In the genomic region with DNA sequence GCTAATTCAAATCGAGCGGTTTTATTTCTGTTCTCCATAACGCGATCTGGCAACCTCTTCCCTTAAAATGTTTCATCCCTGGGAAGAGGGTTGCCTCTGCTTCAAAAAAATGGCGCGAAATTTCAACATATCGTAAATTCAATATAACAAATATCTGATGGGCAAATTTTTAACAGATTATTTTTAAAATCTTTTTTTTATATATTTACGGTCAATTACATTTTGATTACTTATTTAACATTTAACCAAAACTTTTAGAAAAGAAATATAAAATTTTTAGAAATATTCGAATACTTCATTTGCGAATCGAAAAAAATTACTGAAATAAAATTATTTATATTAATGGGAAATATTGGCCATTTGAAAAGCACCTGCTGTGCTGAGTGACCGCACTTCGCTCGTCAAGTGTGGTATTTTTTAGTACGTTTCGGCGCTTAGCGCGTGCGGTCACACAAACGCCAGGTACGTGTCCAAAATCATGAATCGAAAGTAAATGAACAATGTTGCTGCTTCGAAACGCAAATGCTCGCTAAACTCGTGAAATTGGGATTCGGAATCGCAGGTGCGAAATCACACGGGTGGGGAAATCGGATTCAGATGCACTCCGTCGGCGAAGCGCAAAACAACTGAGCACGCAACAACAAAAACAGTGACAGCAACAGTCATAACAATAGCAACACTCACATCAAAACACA, we compare ENCODE assay signal across 5 fruit fly cellular contexts.
TF ChIP-seq lines count a peak whose summit lies in the region.

Ero1L (plus strand) TSS at position 448 of the 695 bp plus-strand sequence.

- peak; percentile 14 for TF ChIP-seq CTCF in whole organism, embryonic (GFP tag; optimal IDR thresholded peaks at IDR 0.05; lab: Kevin White, UChicago)

TF ChIP-seq in whole organism, adult, 20 proteins besides CTCF, POLR2A, EP300 and RAD21 (continues in another document):
- no peak for TF ChIP-seq CG1620 (GFP tag; optimal IDR thresholded peaks at IDR 0.05; lab: Kevin White, UChicago)
- TF ChIP-seq CG7045 (GFP tag; optimal IDR thresholded peaks at IDR 0.05; lab: Kevin White, UChicago), result peak; percentile 41
- peak; percentile 11 for TF ChIP-seq CG7101 (tag; optimal IDR thresholded peaks at IDR 0.05; lab: Kevin White, UChicago)
- no peak for TF ChIP-seq Clk (GFP tag; optimal IDR thresholded peaks at IDR 0.05; lab: Kevin White, UChicago)
- TF ChIP-seq CG5204 (GFP tag; optimal IDR thresholded peaks at IDR 0.05; lab: Kevin White, UChicago), result peak; percentile 17
- peak; percentile 99 for TF ChIP-seq CG14711 (tag; optimal IDR thresholded peaks at IDR 0.05; lab: Kevin White, UChicago)
- TF ChIP-seq cic (GFP tag; optimal IDR thresholded peaks at IDR 0.05; lab: Kevin White, UChicago), result peak; percentile 38
- no peak for TF ChIP-seq cnc (optimal IDR thresholded peaks at IDR 0.05; lab: Kevin White, UChicago)
- TF ChIP-seq Mnt (GFP tag; optimal IDR thresholded peaks at IDR 0.05; lab: Kevin White, UChicago), result peak; percentile 60
- peak; percentile 19 for TF ChIP-seq CG33017 (tag; optimal IDR thresholded peaks at IDR 0.05; lab: Kevin White, UChicago)
- no peak for TF ChIP-seq tj (GFP tag; optimal IDR thresholded peaks at IDR 0.05; lab: Kevin White, UChicago)
- TF ChIP-seq toe (GFP tag; optimal IDR thresholded peaks at IDR 0.05; lab: Kevin White, UChicago), result peak; percentile 48
- TF ChIP-seq pad (GFP tag; optimal IDR thresholded peaks at IDR 0.05; lab: Kevin White, UChicago), result peak; percentile 8
- no peak for TF ChIP-seq Crg-1 (GFP tag; optimal IDR thresholded peaks at IDR 0.05; lab: Kevin White, UChicago)
- TF ChIP-seq bab1 (GFP tag; optimal IDR thresholded peaks at IDR 0.05; lab: Kevin White, UChicago), result peak; percentile 52
- peak; percentile 93 for TF ChIP-seq kay (GFP tag; lab: Kevin White, UChicago; ENCODE audit: borderline replicate concordance)

TF ChIP-seq in whole organism, embryonic, 481 proteins besides CTCF, POLR2A, EP300 and RAD21 (continues in another document):
- TF ChIP-seq CG15514 (GFP tag; optimal IDR thresholded peaks at IDR 0.05; lab: Kevin White, UChicago) (peak; percentile 45), CG12236 (GFP tag; optimal IDR thresholded peaks at IDR 0.05; lab: Kevin White, UChicago) (no peak), D (optimal IDR thresholded peaks at IDR 0.05; lab: Kevin White, UChicago) (no peak), D (GFP tag; optimal IDR thresholded peaks at IDR 0.05; lab: Kevin White, UChicago) (no peak), zen (tag; optimal IDR thresholded peaks at IDR 0.05; lab: Kevin White, UChicago) (peak; percentile 32), CG6254 (GFP tag; optimal IDR thresholded peaks at IDR 0.05; lab: Kevin White, UChicago) (peak; percentile 46), CG1602 (GFP tag; optimal IDR thresholded peaks at IDR 0.05; lab: Kevin White, UChicago) (peak; percentile 25), Ets65A (GFP tag; lab: Kevin White, UChicago) (peak; percentile 30), vvl (GFP tag; IDR thresholded peaks at IDR 0.05; lab: Robert Waterston, UW) (peak; percentile 44), BEAF-32 (GFP tag; optimal IDR thresholded peaks at IDR 0.05; lab: Kevin White, UChicago) (peak; percentile 40), unpg (GFP tag; optimal IDR thresholded peaks at IDR 0.05; lab: Kevin White, UChicago) (peak; percentile 7), mirr (GFP tag; optimal IDR thresholded peaks at IDR 0.05; lab: Kevin White, UChicago) (no peak), CG11695 (GFP tag; IDR thresholded peaks at IDR 0.05; lab: Robert Waterston, UW) (peak; percentile 51; the same call in 1 of the 3 replicates), Sox100B (GFP tag; optimal IDR thresholded peaks at IDR 0.05; lab: Kevin White, UChicago) (peak; percentile 47), CG3163 (GFP tag; optimal IDR thresholded peaks at IDR 0.05; lab: Kevin White, UChicago) (peak; percentile 24), Hr78 (GFP tag; optimal IDR thresholded peaks at IDR 0.05; lab: Kevin White, UChicago) (no peak), CG7271 (tag; optimal IDR thresholded peaks at IDR 0.05; lab: Kevin White, UChicago) (peak; percentile 33)

TF ChIP-seq in whole organism, prepupa, 60 proteins besides CTCF, POLR2A, EP300 and RAD21 (continues in another document):
- TF ChIP-seq CG11294 (GFP tag; IDR thresholded peaks at IDR 0.05; lab: Robert Waterston, UW) (no peak), esn (GFP tag; optimal IDR thresholded peaks at IDR 0.05; lab: Kevin White, UChicago) (peak; percentile 37), CG6854 (GFP tag; optimal IDR thresholded peaks at IDR 0.05; lab: Kevin White, UChicago) (peak; percentile 51), CG6163 (GFP tag; IDR thresholded peaks at IDR 0.05; lab: Robert Waterston, UW) (0 out of 3 replicates have a peak, but pooled peaks have one; percentile 14), Ets96B (tag; optimal IDR thresholded peaks at IDR 0.05; lab: Kevin White, UChicago) (peak; percentile 38), fkh (GFP tag; optimal IDR thresholded peaks at IDR 0.05; lab: Kevin White, UChicago) (no peak), CG3032 (tag; optimal IDR thresholded peaks at IDR 0.05; lab: Kevin White, UChicago) (peak; percentile 47), Met (GFP tag; optimal IDR thresholded peaks at IDR 0.05; lab: Kevin White, UChicago) (peak; percentile 33), pdm3 (GFP tag; optimal IDR thresholded peaks at IDR 0.05; lab: Kevin White, UChicago) (peak; percentile 2), CG10669 (GFP tag; optimal IDR thresholded peaks at IDR 0.05; lab: Kevin White, UChicago) (no peak), CG31627 (GFP tag; optimal IDR thresholded peaks at IDR 0.05; lab: Kevin White, UChicago) (peak; percentile 24), CG1621 (tag; optimal IDR thresholded peaks at IDR 0.05; lab: Kevin White, UChicago) (no peak), svp (GFP tag; lab: Kevin White, UChicago) (peak; percentile 80), cyc (GFP tag; optimal IDR thresholded peaks at IDR 0.05; lab: Kevin White, UChicago) (peak; percentile 41), vri (GFP tag; optimal IDR thresholded peaks at IDR 0.05; lab: Kevin White, UChicago) (peak; percentile 25), Smox (GFP tag; optimal IDR thresholded peaks at IDR 0.05; lab: Kevin White, UChicago) (peak; percentile 39), dac (GFP tag; optimal IDR thresholded peaks at IDR 0.05; lab: Kevin White, UChicago) (no peak), eg (GFP tag; IDR thresholded peaks at IDR 0.05; lab: Robert Waterston, UW) (peak; percentile 45; the same call in 2 of the 3 replicates)

TF ChIP-seq in whole organism, pupa, 21 proteins besides CTCF, POLR2A, EP300 and RAD21 (continues in another document):
- no peak for TF ChIP-seq Snoo (tag; optimal IDR thresholded peaks at IDR 0.05; lab: Kevin White, UChicago)
- 0 out of 2 replicates have a peak, but pooled peaks have one; percentile 23 for TF ChIP-seq CG32121 (GFP tag; IDR thresholded peaks at IDR 0.05; lab: Robert Waterston, UW)
- TF ChIP-seq CG15710 (tag; optimal IDR thresholded peaks at IDR 0.05; lab: Kevin White, UChicago), result peak; percentile 4
- TF ChIP-seq rn (GFP tag; IDR thresholded peaks at IDR 0.05; lab: Robert Waterston, UW), result no peak
- TF ChIP-seq CG12605 (GFP tag; IDR thresholded peaks at IDR 0.05; lab: Robert Waterston, UW), result no peak
- TF ChIP-seq Pif1B (GFP tag; optimal IDR thresholded peaks at IDR 0.05; lab: Kevin White, UChicago), result no peak
- no peak; the same call in 1 of the 3 replicates for TF ChIP-seq CG4496 (GFP tag; IDR thresholded peaks at IDR 0.05; lab: Robert Waterston, UW)
- peak; percentile 91 for TF ChIP-seq D1 (tag; optimal IDR thresholded peaks at IDR 0.05; lab: Kevin White, UChicago)
- no peak for TF ChIP-seq CG34367 (tag; optimal IDR thresholded peaks at IDR 0.05; lab: Kevin White, UChicago)
- TF ChIP-seq CG17806 (tag; optimal IDR thresholded peaks at IDR 0.05; lab: Kevin White, UChicago), result peak; percentile 16
- peak; percentile 18 for TF ChIP-seq gl (tag; optimal IDR thresholded peaks at IDR 0.05; lab: Kevin White, UChicago)
- peak; percentile 39 for TF ChIP-seq CG9948 (tag; optimal IDR thresholded peaks at IDR 0.05; lab: Kevin White, UChicago)
- no peak for TF ChIP-seq Ets98B (GFP tag; IDR thresholded peaks at IDR 0.05; lab: Robert Waterston, UW)
- no peak for TF ChIP-seq CG8301 (tag; optimal IDR thresholded peaks at IDR 0.05; lab: Kevin White, UChicago)
- no peak for TF ChIP-seq CG14655 (GFP tag; optimal IDR thresholded peaks at IDR 0.05; lab: Kevin White, UChicago)
- TF ChIP-seq fd96Ca (GFP tag; IDR thresholded peaks at IDR 0.05; lab: Robert Waterston, UW), result 0 out of 3 replicates have a peak, but pooled peaks have one; percentile 50
- no peak for TF ChIP-seq EcR (GFP tag; optimal IDR thresholded peaks at IDR 0.05; lab: Kevin White, UChicago)
- no peak for TF ChIP-seq CG13204 (GFP tag; optimal IDR thresholded peaks at IDR 0.05; lab: Kevin White, UChicago)
- no peak for TF ChIP-seq CG10348 (GFP tag; IDR thresholded peaks at IDR 0.05; lab: Robert Waterston, UW)

TF ChIP-seq in whole organism, wandering third instar larva, 38 proteins besides CTCF, POLR2A, EP300 and RAD21:
- TF ChIP-seq psq (GFP tag; optimal IDR thresholded peaks at IDR 0.05; lab: Kevin White, UChicago) (peak; percentile 14), HLH106 (tag; optimal IDR thresholded peaks at IDR 0.05; lab: Kevin White, UChicago) (peak; percentile 51), Rel (GFP tag; optimal IDR thresholded peaks at IDR 0.05; lab: Kevin White, UChicago) (no peak), Rel (tag; optimal IDR thresholded peaks at IDR 0.05; lab: Kevin White, UChicago) (peak; percentile 67), Mio (GFP tag; optimal IDR thresholded peaks at IDR 0.05; lab: Kevin White, UChicago) (no peak), jim (GFP tag; optimal IDR thresholded peaks at IDR 0.05; lab: Kevin White, UChicago) (no peak), Hnf4 (GFP tag; optimal IDR thresholded peaks at IDR 0.05; lab: Kevin White, UChicago) (peak; percentile 24), CrebA (GFP tag; optimal IDR thresholded peaks at IDR 0.05; lab: Kevin White, UChicago; ENCODE audit: borderline replicate concordance) (peak; percentile 51), Dif (GFP tag; optimal IDR thresholded peaks at IDR 0.05; lab: Kevin White, UChicago; ENCODE audit: partially characterized antibody) (peak; percentile 40), h (GFP tag; optimal IDR thresholded peaks at IDR 0.05; lab: Kevin White, UChicago) (peak; percentile 3)
